Worm (Caenorhabditis elegans) whole organism, young adult: ENCODE results near the gene nuc-1.

Experiments
- B0019.2 ChIP-seq: fragments of 200-800 bp; sonication (Bioruptor generic); conservative IDR thresholded peaks from 2 replicates; pipeline ENCODE4 v1.3.6; 2022; ENCODE audit warnings: missing genetic modification reagents, missing genetic modification characterization, missing compliant biosample characterization
- B0336.3 ChIP-seq: fragments of 200-800 bp; sonication (Bioruptor generic); IDR thresholded peaks from 2 replicates; pipeline ENCODE4 v1.3.6; 2022; ENCODE audit warnings: missing genetic modification characterization, missing compliant biosample characterization
- F39B2.1 ChIP-seq: fragments of 200-800 bp; sonication (Bioruptor generic); IDR thresholded peaks from 2 replicates; pipeline ENCODE4 v1.3.6; 2022; ENCODE audit warnings: missing genetic modification reagents, missing genetic modification characterization, missing compliant biosample characterization
- F49E8.2 ChIP-seq: sonication (generic microtip); optimal IDR thresholded peaks from 3 replicates; lab custom pipeline; 2017; ENCODE audit warnings: missing genetic modification characterization, mild to moderate bottlenecking, missing compliant biosample characterization, antibody characterized with exemption, moderate library complexity; ENCODE audit not compliant: insufficient read depth
- F55B11.4 ChIP-seq: sonication (generic microtip); optimal IDR thresholded peaks from 2 replicates; lab custom pipeline; 2016; ENCODE audit warnings: missing compliant biosample characterization, missing genetic modification characterization, borderline replicate concordance; ENCODE audit not compliant: insufficient read depth
- T26A5.8 ChIP-seq: sonication (generic microtip); optimal IDR thresholded peaks from 2 replicates; lab custom pipeline; 2016; ENCODE audit warnings: missing genetic modification characterization, missing compliant biosample characterization
- Y67H2A.10 ChIP-seq: fragments of 200-800 bp; sonication (Bioruptor generic); conservative IDR thresholded peaks from 2 replicates; pipeline ENCODE4 v1.3.6; 2022; ENCODE audit warnings: missing genetic modification reagents, missing genetic modification characterization, missing compliant biosample characterization
- Y79H2A.3 ChIP-seq: fragments of 200-800 bp; sonication (Bioruptor generic); conservative IDR thresholded peaks from 2 replicates; pipeline ENCODE4 v1.3.6; 2022; ENCODE audit warnings: missing genetic modification reagents, missing genetic modification characterization, missing compliant biosample characterization
- akir-1 ChIP-seq: fragments of 200-800 bp; sonication (Bioruptor generic); optimal IDR thresholded peaks from 2 replicates; lab custom pipeline; 2018; ENCODE audit warnings: mild to moderate bottlenecking, missing genetic modification characterization, moderate library complexity, missing compliant biosample characterization
- aptf-3 ChIP-seq: fragments of 200-800 bp; sonication (Bioruptor generic); IDR thresholded peaks from 2 replicates; pipeline ENCODE4 v1.3.6; 2022; ENCODE audit warnings: missing genetic modification characterization, missing compliant biosample characterization
- attf-5 ChIP-seq: fragments of 200-800 bp; sonication (Bioruptor generic); optimal IDR thresholded peaks from 2 replicates; lab custom pipeline; 2018; ENCODE audit warnings: mild to moderate bottlenecking, missing genetic modification characterization, missing compliant biosample characterization
- attf-6 ChIP-seq: fragments of 200-800 bp; sonication (Bioruptor generic); IDR thresholded peaks from 2 replicates; pipeline ENCODE4 v1.3.6; 2022; ENCODE audit warnings: missing genetic modification reagents, missing genetic modification characterization, missing compliant biosample characterization
- cebp-1 ChIP-seq, 2 experiments: fragments of 200-800 bp in 1 of 2; sonication (Bioruptor generic) in 1 of 2; sonication (generic microtip) in 1 of 2; IDR thresholded peaks in 1 of 2; optimal IDR thresholded peaks in 1 of 2; 2 replicates each; pipeline versions ENCODE4 v1.3.6 to Lab custom; 2017 to 2022; ENCODE audit warnings: missing compliant biosample characterization in 2 of 2, missing genetic modification characterization in 2 of 2, mild to moderate bottlenecking in 1 of 2, missing genetic modification reagents in 1 of 2, moderate library complexity in 1 of 2
- efl-1 ChIP-seq: fragments of 150-350 bp; optimal IDR thresholded peaks from 2 replicates; lab custom pipeline; 2014; ENCODE audit warnings: missing biosample characterization, missing genetic modification reagents, missing genetic modification characterization
- ekl-4 ChIP-seq: fragments of 200-800 bp; sonication (Bioruptor generic); IDR thresholded peaks from 2 replicates; pipeline ENCODE4 v1.3.6; 2022; ENCODE audit warnings: missing genetic modification reagents, missing genetic modification characterization, missing compliant biosample characterization
- hlh-12 ChIP-seq: sonication (generic microtip); optimal IDR thresholded peaks from 2 replicates; lab custom pipeline; 2016; ENCODE audit warnings: missing genetic modification characterization, missing compliant biosample characterization
- hmg-20 ChIP-seq: fragments of 200-800 bp; sonication (Bioruptor generic); IDR thresholded peaks from 2 replicates; pipeline ENCODE4 v1.3.6; 2022; ENCODE audit warnings: missing genetic modification reagents, missing genetic modification characterization, missing compliant biosample characterization
- lag-1 ChIP-seq: fragments of 200-800 bp; sonication (Bioruptor generic); IDR thresholded peaks from 2 replicates; pipeline ENCODE4 v1.3.6; 2022; ENCODE audit warnings: missing genetic modification reagents, missing genetic modification characterization, missing compliant biosample characterization
- let-607 ChIP-seq, 2 experiments: fragments of 200-800 bp in 1 of 2; sonication (Bioruptor generic) in 1 of 2; sonication (generic microtip) in 1 of 2; optimal IDR thresholded peaks; 2 replicates each; lab custom pipeline; 2016 to 2018; ENCODE audit warnings: mild to moderate bottlenecking in 2 of 2, missing compliant biosample characterization in 2 of 2, missing genetic modification characterization in 2 of 2, moderate library complexity in 2 of 2, missing genotype in 1 of 2
- lin-26 ChIP-seq: fragments of 200-800 bp; sonication (Bioruptor generic); IDR thresholded peaks from 2 replicates; pipeline ENCODE4 v1.3.6; 2022; ENCODE audit warnings: missing genetic modification reagents, missing genetic modification characterization, missing compliant biosample characterization
- madf-3 ChIP-seq: fragments of 200-800 bp; sonication (Bioruptor generic); IDR thresholded peaks from 2 replicates; pipeline ENCODE4 v1.3.6; 2022; ENCODE audit warnings: missing genetic modification reagents, missing genetic modification characterization, missing compliant biosample characterization
- madf-8 ChIP-seq: fragments of 200-800 bp; sonication (Bioruptor generic); conservative IDR thresholded peaks from 2 replicates; pipeline ENCODE4 v1.3.6; 2022; ENCODE audit warnings: missing genetic modification reagents, missing genetic modification characterization, missing compliant biosample characterization
- mel-28 ChIP-seq: sonication (generic microtip); optimal IDR thresholded peaks from 2 replicates; lab custom pipeline; 2016; ENCODE audit warnings: borderline replicate concordance, mild to moderate bottlenecking, missing genetic modification characterization, missing compliant biosample characterization
- mes-4 ChIP-seq: sonication (generic microtip); optimal IDR thresholded peaks from 2 replicates; lab custom pipeline; 2016; ENCODE audit warnings: missing genotype, missing genetic modification characterization, missing compliant biosample characterization
- tbp1 ChIP-seq: fragments of 200-800 bp; sonication (Bioruptor generic); optimal IDR thresholded peaks from 2 replicates; lab custom pipeline; 2018; ENCODE audit warnings: mild to moderate bottlenecking, missing genetic modification characterization, missing compliant biosample characterization
- tbx-9 ChIP-seq: sonication (generic microtip); optimal IDR thresholded peaks from 2 replicates; lab custom pipeline; 2016; ENCODE audit warnings: borderline replicate concordance, missing genetic modification characterization, inconsistent platforms, missing compliant biosample characterization
- tlf-1 ChIP-seq: fragments of 200-800 bp; sonication (Bioruptor generic); optimal IDR thresholded peaks from 2 replicates; lab custom pipeline; 2018; ENCODE audit warnings: mild to moderate bottlenecking, missing genetic modification characterization, missing compliant biosample characterization
- unc-130 ChIP-seq: sonication (generic microtip); optimal IDR thresholded peaks from 2 replicates; lab custom pipeline; 2016; ENCODE audit warnings: missing genetic modification reagents, missing genetic modification characterization, missing compliant biosample characterization
- unc-62 ChIP-seq: fragments of 150-350 bp; optimal IDR thresholded peaks from 2 replicates; lab custom pipeline; 2014; ENCODE audit warnings: missing biosample characterization, missing genetic modification reagents, missing genetic modification characterization
- ztf-18 ChIP-seq: sonication (generic microtip); optimal IDR thresholded peaks from 2 replicates; lab custom pipeline; 2016; ENCODE audit warnings: missing genotype, mild to moderate bottlenecking, missing genetic modification characterization, missing compliant biosample characterization
- ztf-28 ChIP-seq: fragments of 200-800 bp; sonication (Bioruptor generic); IDR thresholded peaks from 2 replicates; pipeline ENCODE4 v1.3.6; 2022; ENCODE audit warnings: missing genetic modification reagents, missing genetic modification characterization, missing compliant biosample characterization
- ztf-6 ChIP-seq: fragments of 200-800 bp; sonication (Bioruptor generic); IDR thresholded peaks from 2 replicates; pipeline ENCODE4 v1.3.6; 2022; ENCODE audit warnings: missing genetic modification reagents, missing genetic modification characterization, missing compliant biosample characterization

nuc-1 gene

ce11 chrX:9509516-9509915, 30.2 kb upstream of the nuc-1 start:
- no peak for TF ChIP-seq F55B11.4 (tag; lab: Kevin White, UChicago)

- TF ChIP-seq Y79H2A.3 (GFP tag; lab: Robert Waterston, UW) (no peak), ztf-18 (no peak), mel-28 (tag; lab: Kevin White, UChicago) (no peak), unc-62 (GFP tag; lab: Kevin White, UChicago) (no peak), akir-1 (no peak), hmg-20 (GFP tag; lab: Robert Waterston, UW) (no peak), B0336.3 (no peak), efl-1 (GFP tag; lab: Kevin White, UChicago) (no peak), T26A5.8 (tag; lab: Kevin White, UChicago) (no peak)
- TF ChIP-seq, all 124 proteins: peak for 0
These were observed 29.8 kb upstream of the nuc-1 start for ce11 chrX:9509922-9510321.

ce11 chrX:9510448-9510847, 29.3 kb upstream of the nuc-1 start:
- TF ChIP-seq tlf-1 (GFP tag; lab: Kevin White, UChicago), result no peak
- no peak for TF ChIP-seq cebp-1 (GFP tag; IDR thresholded peaks at IDR 0.05; lab: Robert Waterston, UW)
- TF ChIP-seq cebp-1 (tag; optimal IDR thresholded peaks at IDR 0.05; lab: Kevin White, UChicago), result peak; percentile 51

- no peak for TF ChIP-seq attf-6
- TF ChIP-seq unc-130 (GFP tag; lab: Kevin White, UChicago), result no peak
- no peak for TF ChIP-seq mes-4 (tag; lab: Kevin White, UChicago)
- no peak for TF ChIP-seq lag-1 (GFP tag; lab: Robert Waterston, UW)
- no peak for TF ChIP-seq tbp1 (GFP tag; lab: Kevin White, UChicago)
These were observed 27.2 kb upstream of the nuc-1 start for ce11 chrX:9512457-9512856.

- TF ChIP-seq B0019.2 (GFP tag; lab: Robert Waterston, UW), result no peak
- TF ChIP-seq ztf-6 (GFP tag; lab: Robert Waterston, UW), result no peak
These were observed 22.6 kb upstream of the nuc-1 start, which contains the start of gene C07B5.2 for ce11 chrX:9517106-9517505. C07B5.2 (minus strand) TSS chrX:9517206.

ce11 chrX:9518719-9519118, 21.0 kb upstream of the nuc-1 start, which contains the start of gene C07B5.6:
C07B5.6 (plus strand) TSS chrX:9519019.
- TF ChIP-seq attf-5 (GFP tag; lab: Kevin White, UChicago) (no peak), aptf-3 (no peak), madf-3 (GFP tag; lab: Robert Waterston, UW) (no peak), tbp1 (GFP tag; lab: Kevin White, UChicago) (no peak), let-607 (tag; optimal IDR thresholded peaks at IDR 0.05; lab: Kevin White, UChicago) (no peak), hlh-12 (tag; lab: Kevin White, UChicago) (no peak), madf-8 (GFP tag; lab: Robert Waterston, UW) (no peak), Y67H2A.10 (no peak), ztf-28 (GFP tag; lab: Robert Waterston, UW) (no peak), tbx-9 (tag; lab: Kevin White, UChicago) (no peak), akir-1 (no peak), F49E8.2 (tag; lab: Kevin White, UChicago) (no peak), lin-26 (GFP tag; lab: Robert Waterston, UW) (no peak), ekl-4 (GFP tag; lab: Robert Waterston, UW) (no peak), F39B2.1 (GFP tag; lab: Robert Waterston, UW) (no peak), attf-6 (no peak)
